Fruit fly (Drosophila melanogaster) whole organism, prepupa: ENCODE results near the gene Sema1a.

Source experiments
- Blimp-1 ChIP-seq: fragments of 200-800 bp; sonication (Bioruptor generic); optimal IDR thresholded peaks from 3 replicates; lab custom pipeline; 2017; ENCODE audit warnings: missing biosample characterization, missing genetic modification characterization, mild to moderate bottlenecking, moderate library complexity, missing genetic modification reagents
- CG10669 ChIP-seq: fragments of 200-800 bp; sonication (Bioruptor generic); optimal IDR thresholded peaks from 3 replicates; lab custom pipeline; 2018; ENCODE audit warnings: missing biosample characterization, mild to moderate bottlenecking, missing genetic modification characterization, moderate library complexity
- CG11294 ChIP-seq: fragments of 200-800 bp; sonication (Bioruptor generic); IDR thresholded peaks from 2 replicates; pipeline ENCODE4 v1.3.6; 2022; ENCODE audit warnings: missing biosample characterization, missing genetic modification characterization
- CG11762 ChIP-seq: fragments of 200-800 bp; sonication (Bioruptor generic); optimal IDR thresholded peaks from 3 replicates; lab custom pipeline; 2016; ENCODE audit warnings: missing biosample characterization, missing genetic modification characterization; ENCODE audit not compliant: insufficient read depth
- CG15336 ChIP-seq: fragments of 200-800 bp; sonication (Bioruptor generic); IDR thresholded peaks from 2 replicates; pipeline ENCODE4 v1.3.6; 2022; ENCODE audit warnings: missing biosample characterization, missing genetic modification characterization
- CG1621 ChIP-seq: fragments of 200-800 bp; sonication (Bioruptor generic); optimal IDR thresholded peaks from 3 replicates; lab custom pipeline; 2018; ENCODE audit warnings: missing biosample characterization, mild to moderate bottlenecking, missing genetic modification characterization
- CG16779 ChIP-seq: fragments of 200-800 bp; sonication (Bioruptor generic); optimal IDR thresholded peaks from 3 replicates; lab custom pipeline; 2017; ENCODE audit warnings: missing biosample characterization, mild to moderate bottlenecking, missing genetic modification characterization
- CG34406 ChIP-seq: fragments of 200-800 bp; sonication (Bioruptor generic); optimal IDR thresholded peaks from 3 replicates; lab custom pipeline; 2016; ENCODE audit warnings: missing biosample characterization, missing genetic modification characterization
- CG3919 ChIP-seq: fragments of 200-800 bp; sonication (Bioruptor generic); optimal IDR thresholded peaks from 3 replicates; lab custom pipeline; 2016; ENCODE audit warnings: missing biosample characterization, missing genetic modification characterization
- CG6276 ChIP-seq: fragments of 200-800 bp; sonication (Bioruptor generic); optimal IDR thresholded peaks from 2 replicates; lab custom pipeline; 2017; ENCODE audit warnings: missing biosample characterization, mild to moderate bottlenecking, missing genetic modification characterization
- CG6792 ChIP-seq: fragments of 200-800 bp; sonication (Bioruptor generic); optimal IDR thresholded peaks from 3 replicates; lab custom pipeline; 2016; ENCODE audit warnings: missing biosample characterization, missing genetic modification characterization
- CG6808 ChIP-seq: fragments of 200-800 bp; sonication (Bioruptor generic); optimal IDR thresholded peaks from 3 replicates; lab custom pipeline; 2017; ENCODE audit warnings: missing biosample characterization, missing genetic modification characterization, mild to moderate bottlenecking, moderate library complexity, missing genetic modification reagents
- CG6854 ChIP-seq: fragments of 200-800 bp; sonication (Bioruptor generic); optimal IDR thresholded peaks from 2 replicates; lab custom pipeline; 2017; ENCODE audit warnings: missing biosample characterization, mild to moderate bottlenecking, missing genetic modification characterization
- CG8119 ChIP-seq: fragments of 200-800 bp; sonication (Bioruptor generic); IDR thresholded peaks from 3 replicates; pipeline ENCODE4 v1.3.6; 2022; ENCODE audit warnings: missing biosample characterization, missing genetic modification characterization
- CG8632 ChIP-seq: fragments of 200-800 bp; sonication (Bioruptor generic); optimal IDR thresholded peaks from 3 replicates; lab custom pipeline; 2016; ENCODE audit warnings: missing biosample characterization, missing genetic modification characterization
- Eip75B ChIP-seq: fragments of 200-800 bp; sonication (Bioruptor generic); optimal IDR thresholded peaks from 3 replicates; lab custom pipeline; 2016; ENCODE audit warnings: missing biosample characterization, missing genetic modification characterization
- Eip78C ChIP-seq: fragments of 200-800 bp; sonication (Bioruptor generic); peaks from one replicate; lab custom pipeline; 2016; ENCODE audit warnings: missing biosample characterization, missing genetic modification characterization
- Eip93F ChIP-seq: fragments of 200-800 bp; sonication (Bioruptor generic); optimal IDR thresholded peaks from 2 replicates; lab custom pipeline; 2016; ENCODE audit warnings: missing biosample characterization, mild to moderate bottlenecking, missing genetic modification characterization
- Ets21C ChIP-seq: fragments of 200-800 bp; sonication (Bioruptor generic); optimal IDR thresholded peaks from 3 replicates; lab custom pipeline; 2016; ENCODE audit warnings: missing biosample characterization, missing genetic modification characterization
- Ets96B ChIP-seq: fragments of 200-800 bp; optimal IDR thresholded peaks from 2 replicates; lab custom pipeline; 2019; ENCODE audit warnings: missing biosample characterization, mild to moderate bottlenecking, missing genetic modification characterization, moderate library complexity
- Hr38 ChIP-seq: sonication (Bioruptor generic); optimal IDR thresholded peaks from 2 replicates; lab custom pipeline; 2016; ENCODE audit warnings: missing biosample characterization, missing genetic modification characterization
- Hr4 ChIP-seq: fragments of 200-800 bp; sonication (Bioruptor generic); optimal IDR thresholded peaks from 3 replicates; lab custom pipeline; 2016; ENCODE audit warnings: missing biosample characterization, missing genetic modification characterization
- OdsH ChIP-seq: fragments of 200-800 bp; sonication (Bioruptor generic); optimal IDR thresholded peaks from 3 replicates; lab custom pipeline; 2016; ENCODE audit warnings: missing biosample characterization, missing genetic modification characterization
- Sox102F ChIP-seq: fragments of 200-800 bp; sonication (Bioruptor generic); optimal IDR thresholded peaks from 2 replicates; lab custom pipeline; 2016; ENCODE audit warnings: missing biosample characterization, mild to moderate bottlenecking, missing genetic modification characterization
- dac ChIP-seq: fragments of 200-800 bp; sonication (Bioruptor generic); optimal IDR thresholded peaks from 2 replicates; lab custom pipeline; 2017; ENCODE audit warnings: missing biosample characterization, mild to moderate bottlenecking, missing genetic modification characterization
- dsx ChIP-seq: fragments of 200-800 bp; optimal IDR thresholded peaks from 3 replicates; lab custom pipeline; 2019; ENCODE audit warnings: missing biosample characterization, mild to moderate bottlenecking, missing genetic modification characterization, moderate library complexity; ENCODE audit not compliant: poor library complexity, severe bottlenecking
- eg ChIP-seq: fragments of 200-800 bp; sonication (Bioruptor generic); IDR thresholded peaks from 3 replicates; pipeline ENCODE4 v1.3.6; 2022; ENCODE audit warnings: missing biosample characterization, missing genetic modification characterization
- esn ChIP-seq: fragments of 200-800 bp; sonication (Bioruptor generic); optimal IDR thresholded peaks from 2 replicates; lab custom pipeline; 2016; ENCODE audit warnings: missing biosample characterization, mild to moderate bottlenecking, missing genetic modification characterization, moderate library complexity
- fd85E ChIP-seq: fragments of 200-800 bp; sonication (Bioruptor generic); optimal IDR thresholded peaks from 3 replicates; lab custom pipeline; 2016; ENCODE audit warnings: missing biosample characterization, missing genetic modification characterization
- fkh ChIP-seq: fragments of 200-800 bp; sonication (Bioruptor generic); optimal IDR thresholded peaks from 3 replicates; lab custom pipeline; 2017; ENCODE audit warnings: missing biosample characterization, mild to moderate bottlenecking, missing genetic modification characterization, moderate library complexity
- lz ChIP-seq: fragments of 200-800 bp; sonication (Bioruptor generic); optimal IDR thresholded peaks from 3 replicates; lab custom pipeline; 2016; ENCODE audit warnings: missing biosample characterization, missing genetic modification characterization
- net ChIP-seq: fragments of 200-800 bp; sonication (Bioruptor generic); optimal IDR thresholded peaks from 3 replicates; lab custom pipeline; 2016; ENCODE audit warnings: missing biosample characterization, missing genetic modification characterization
- spab ChIP-seq: fragments of 200-800 bp; sonication (Bioruptor generic); optimal IDR thresholded peaks from 2 replicates; lab custom pipeline; 2017; ENCODE audit warnings: missing biosample characterization, mild to moderate bottlenecking, missing genetic modification characterization, missing genetic modification reagents
- ss ChIP-seq, 2 experiments: fragments of 200-800 bp; sonication (Bioruptor generic); optimal IDR thresholded peaks; 2 replicates in 1 of 2; 3 replicates in 1 of 2; lab custom pipeline; 2017 to 2018; ENCODE audit warnings: mild to moderate bottlenecking in 2 of 2, missing biosample characterization in 2 of 2, missing genetic modification characterization in 2 of 2, moderate library complexity in 1 of 2
- svp ChIP-seq: fragments of 200-800 bp; sonication (Bioruptor generic); peaks from one replicate; lab custom pipeline; 2016; ENCODE audit warnings: missing biosample characterization, missing genetic modification characterization
- vri ChIP-seq: fragments of 200-800 bp; sonication (Bioruptor generic); optimal IDR thresholded peaks from 3 replicates; lab custom pipeline; 2016; ENCODE audit warnings: missing biosample characterization, mild to moderate bottlenecking, missing genetic modification characterization

Gene Sema1a

DNA sequence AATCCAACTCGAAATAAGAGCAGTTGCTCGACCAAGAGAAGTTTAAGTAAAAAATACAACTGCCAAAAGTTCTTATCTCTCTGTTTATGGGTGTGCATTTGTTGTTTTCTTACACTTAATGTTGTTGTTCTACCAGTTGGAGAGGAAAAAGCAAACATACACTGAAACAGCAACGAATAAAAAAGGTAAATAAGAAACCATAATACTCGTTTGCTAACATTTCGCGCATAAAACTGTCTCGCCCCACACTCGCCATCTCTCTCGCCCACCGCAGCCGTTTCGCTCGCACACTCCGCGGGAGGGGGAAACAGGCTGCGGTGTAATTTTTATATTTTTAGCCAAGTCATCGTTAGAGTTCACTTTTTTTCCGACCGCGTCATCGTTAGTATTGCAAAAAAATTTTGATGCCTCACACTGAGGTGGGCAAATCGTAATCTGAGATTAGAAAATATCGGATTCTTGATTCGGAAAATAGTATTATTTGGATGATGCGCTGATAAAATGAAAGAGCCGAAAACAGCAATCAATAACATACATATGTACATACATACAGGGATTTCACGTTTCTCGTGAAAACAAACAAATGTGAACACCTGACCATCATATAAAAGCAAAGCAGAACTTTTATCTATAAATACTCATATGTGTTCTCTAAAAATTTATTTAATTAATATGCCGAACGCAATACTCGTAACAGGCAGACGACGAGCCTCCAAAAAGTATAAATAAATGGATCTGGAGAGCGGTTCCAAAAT, 150.7 kb downstream of the Sema1a start (continued):
- TF ChIP-seq Blimp-1 (GFP tag; lab: Kevin White, UChicago), result peak; percentile 50

DNA sequence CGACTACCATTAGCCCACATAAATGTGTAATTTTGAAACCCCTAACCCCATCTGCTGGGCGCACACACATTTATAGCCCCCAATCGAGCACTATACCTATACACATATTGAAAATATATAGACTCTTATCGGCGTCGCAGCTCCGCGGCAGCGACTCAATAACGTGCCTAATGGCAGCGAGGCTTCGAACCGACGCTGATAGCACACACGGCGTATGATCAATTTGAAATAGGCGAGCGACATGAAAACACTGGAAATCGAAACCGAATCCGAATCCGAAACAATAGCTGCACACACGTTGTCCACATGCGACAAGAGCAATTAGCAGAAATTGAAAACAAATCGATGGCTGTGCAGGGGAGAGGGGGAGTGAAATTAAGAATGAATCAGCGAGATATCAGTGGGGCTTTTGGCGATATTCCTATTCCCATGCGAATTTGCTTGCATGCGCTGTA, 152.3 kb downstream of the Sema1a start:
- TF ChIP-seq net (no peak), Hr4 (GFP tag; lab: Kevin White, UChicago) (no peak), svp (GFP tag; lab: Kevin White, UChicago) (peak; percentile 78), lz (GFP tag; lab: Kevin White, UChicago) (no peak), Eip75B (GFP tag; lab: Kevin White, UChicago) (no peak), spab (GFP tag; lab: Kevin White, UChicago) (no peak), Eip93F (peak; percentile 70), CG8119 (GFP tag; lab: Robert Waterston, UW) (no peak), CG11762 (no peak), Ets96B (tag; lab: Kevin White, UChicago) (no peak), CG3919 (GFP tag; lab: Kevin White, UChicago) (no peak), esn (GFP tag; lab: Kevin White, UChicago) (no peak), CG15336 (GFP tag; lab: Robert Waterston, UW) (peak; percentile 8; the same call in 1 of the 2 replicates), Sox102F (GFP tag; lab: Kevin White, UChicago) (no peak), CG6276 (GFP tag; lab: Kevin White, UChicago) (no peak), CG10669 (GFP tag; lab: Kevin White, UChicago) (no peak), eg (GFP tag; lab: Robert Waterston, UW) (no peak), Hr38 (GFP tag; lab: Kevin White, UChicago) (no peak), ss (GFP tag; optimal IDR thresholded peaks at IDR 0.05; lab: Kevin White, UChicago) (no peak), fkh (GFP tag; lab: Kevin White, UChicago) (peak; percentile 35), CG8632 (GFP tag; lab: Kevin White, UChicago) (no peak), Ets21C (GFP tag; lab: Kevin White, UChicago) (no peak), CG1621 (no peak), CG6854 (GFP tag; lab: Kevin White, UChicago) (no peak), CG16779 (tag; lab: Kevin White, UChicago) (no peak), CG34406 (GFP tag; lab: Kevin White, UChicago) (no peak), CG6792 (no peak), dsx (GFP tag; lab: Kevin White, UChicago) (no peak), fd85E (no peak), CG11294 (GFP tag; lab: Robert Waterston, UW) (no peak), vri (GFP tag; lab: Kevin White, UChicago) (peak; percentile 79), OdsH (GFP tag; lab: Kevin White, UChicago) (no peak), dac (GFP tag; lab: Kevin White, UChicago) (no peak), Eip78C (GFP tag; lab: Kevin White, UChicago) (no peak)

- no peak for TF ChIP-seq CG6808 (GFP tag; lab: Kevin White, UChicago)
- peak; percentile 79 for TF ChIP-seq vri (GFP tag; lab: Kevin White, UChicago)
- peak; percentile 74 for TF ChIP-seq svp (GFP tag; lab: Kevin White, UChicago)
- TF ChIP-seq fkh (GFP tag; lab: Kevin White, UChicago), result peak; percentile 28
- TF ChIP-seq Blimp-1 (GFP tag; lab: Kevin White, UChicago), result no peak
These were observed 156.1 kb downstream of the Sema1a start for dm6 chr2L:8697915-8698627.
